Worm (Caenorhabditis elegans): ENCODE results near the gene Y51A2B.9.

DNA sequence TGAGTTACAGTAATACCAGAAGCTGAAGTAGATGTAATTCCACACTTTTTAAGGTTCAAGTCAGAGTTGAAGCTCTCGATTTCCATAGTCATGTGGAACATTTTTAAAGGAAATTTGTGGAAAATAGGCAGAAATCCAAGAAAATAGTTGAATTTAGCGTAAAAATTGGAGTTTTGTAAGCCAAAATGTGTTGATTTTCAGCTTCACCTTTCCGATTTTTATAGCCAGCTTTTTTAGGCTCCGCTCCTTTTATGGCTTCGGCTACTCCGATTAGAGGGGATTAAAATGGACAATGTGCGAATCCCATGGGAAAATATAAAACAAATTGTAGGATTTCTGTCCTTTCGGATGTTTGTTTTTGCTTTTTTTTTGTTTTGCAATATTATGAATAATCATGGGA is 27.2 kb downstream of the Y51A2B.9 start, which contains the start of gene C08E8.6:
- no peak for TF ChIP-seq Y56A3A.18 (GFP tag; IDR thresholded peaks at IDR 0.05)
- TF ChIP-seq ama-1 (optimal IDR thresholded peaks at IDR 0.05) = no peak
- no peak for TF ChIP-seq ama-1 (GFP tag; optimal IDR thresholded peaks at IDR 0.05)
- no peak for TF ChIP-seq lin-26 (GFP tag; IDR thresholded peaks at IDR 0.05)
- no peak for TF ChIP-seq lin-54 (GFP tag; optimal IDR thresholded peaks at IDR 0.05)
- no peak for TF ChIP-seq K11D2.4 (GFP tag; IDR thresholded peaks at IDR 0.05)
- no peak for TF ChIP-seq rcor-1 (GFP tag; IDR thresholded peaks at IDR 0.05)
- TF ChIP-seq mes-4 (tag; optimal IDR thresholded peaks at IDR 0.05) = no peak
- no peak for TF ChIP-seq unc-62 (GFP tag; optimal IDR thresholded peaks at IDR 0.05)
- no peak for TF ChIP-seq sdz-38 (tag; optimal IDR thresholded peaks at IDR 0.05)
- no peak for TF ChIP-seq ceh-58 (GFP tag; IDR thresholded peaks at IDR 0.05)
- TF ChIP-seq ztf-6 (GFP tag; IDR thresholded peaks at IDR 0.05) = no peak

All from whole organism, young adult.